Worm (Caenorhabditis elegans) whole organism, L3 larva: ENCODE data around the gene W03B1.9.

Experiments
- nfya-1 ChIP-seq: sonication (generic microtip); optimal IDR thresholded peaks from 2 replicates; lab custom pipeline; 2017; ENCODE audit warnings: missing genetic modification characterization, mild to moderate bottlenecking, missing compliant biosample characterization, antibody characterized with exemption, moderate library complexity; ENCODE audit not compliant: insufficient read depth
- tbx-2 ChIP-seq: sonication (generic microtip); optimal IDR thresholded peaks from 2 replicates; lab custom pipeline; 2016; ENCODE audit warnings: mild to moderate bottlenecking, missing genetic modification characterization, missing compliant biosample characterization

ce11 chrIV:4347578-4348003 lies 9.2 kb downstream of the W03B1.9 start:
- TF ChIP-seq tbx-2 (tag; lab: Kevin White, UChicago) = no peak
- TF ChIP-seq nfya-1 (tag; lab: Kevin White, UChicago) = no peak
